Fruit fly (Drosophila melanogaster): ENCODE measurements around the gene CG7203.

DNA sequence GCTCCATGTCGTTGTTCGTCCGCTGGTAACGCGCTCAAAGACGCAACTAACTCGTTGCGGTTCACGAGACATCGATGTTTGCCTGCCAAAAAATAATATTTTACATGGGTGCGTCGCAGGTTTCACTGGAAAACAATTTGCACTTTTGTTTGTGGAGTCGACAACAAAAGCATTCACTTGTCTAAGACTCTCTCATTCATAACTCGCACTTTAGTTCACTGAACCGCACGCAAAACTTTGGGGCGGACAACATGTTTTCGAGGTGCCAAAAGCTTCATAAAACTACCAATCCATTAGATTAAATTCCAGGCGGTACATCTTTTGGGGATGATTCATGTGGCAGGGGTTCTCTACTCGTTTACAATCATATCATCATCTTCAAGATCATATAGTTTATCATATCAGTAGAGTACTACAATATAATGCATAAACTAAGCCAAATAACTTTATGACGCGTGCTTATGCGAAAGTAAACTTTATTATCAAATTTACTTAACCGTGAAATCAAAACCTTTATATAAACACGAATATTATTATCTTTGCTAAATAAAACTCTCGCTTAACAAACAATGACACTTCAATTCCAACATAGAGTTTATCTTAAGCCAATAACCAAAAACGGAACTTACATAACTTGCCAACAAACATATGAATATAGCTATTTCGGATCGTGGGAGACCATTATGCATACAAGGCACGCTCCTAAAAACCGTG is 25.1 kb upstream of the CG7203 start, which contains the start of gene CG7179:
- TF ChIP-seq h (optimal IDR thresholded peaks at IDR 0.05) (no peak), psq (optimal IDR thresholded peaks at IDR 0.05) (no peak), Sin3A (optimal IDR thresholded peaks at IDR 0.05) (no peak)

Measured in Kc167 (cell line).